Fruit fly (Drosophila melanogaster) whole organism, embryonic: Measurements from ENCODE around the gene Aprt.

Experiments
- Bgb ChIP-seq: fragments of 200-800 bp; sonication (Bioruptor generic); IDR thresholded peaks from 2 replicates; pipeline ENCODE4 v1.3.6; 2022; ENCODE audit warnings: missing biosample characterization, missing genetic modification characterization; ENCODE audit not compliant: partially characterized antibody
- CG10274 ChIP-seq: fragments of 200-800 bp; sonication (Bioruptor generic); optimal IDR thresholded peaks from 3 replicates; lab custom pipeline; 2017; ENCODE audit warnings: missing biosample characterization, mild to moderate bottlenecking, missing genetic modification characterization
- CG10959 ChIP-seq: fragments of 200-800 bp; sonication (Bioruptor generic); IDR thresholded peaks from 2 replicates; pipeline ENCODE4 v1.3.6; 2022; ENCODE audit warnings: missing biosample characterization, missing genetic modification characterization
- CG12104 ChIP-seq: fragments of 200-800 bp; sonication (Bioruptor generic); optimal IDR thresholded peaks from 3 replicates; lab custom pipeline; 2016; ENCODE audit warnings: missing biosample characterization, missing genetic modification characterization
- CG18476 ChIP-seq: fragments of 200-800 bp; sonication (Bioruptor generic); optimal IDR thresholded peaks from 2 replicates; lab custom pipeline; 2016; ENCODE audit warnings: missing biosample characterization, mild to moderate bottlenecking, missing genetic modification characterization
- CG2875 ChIP-seq: fragments of 200-800 bp; sonication (Bioruptor generic); optimal IDR thresholded peaks from 2 replicates; lab custom pipeline; 2017; ENCODE audit warnings: missing biosample characterization, mild to moderate bottlenecking, missing genetic modification characterization, missing genetic modification reagents
- CG34422 ChIP-seq: fragments of 200-800 bp; sonication (Bioruptor generic); IDR thresholded peaks from 3 replicates; pipeline ENCODE4 v1.3.6; 2022; ENCODE audit warnings: missing biosample characterization, missing genetic modification characterization
- CG7786 ChIP-seq: fragments of 200-800 bp; sonication (Bioruptor generic); optimal IDR thresholded peaks from 2 replicates; lab custom pipeline; 2016; ENCODE audit warnings: missing biosample characterization, missing genetic modification characterization
- Chrac-16 ChIP-seq: fragments of 200-800 bp; sonication (Bioruptor generic); optimal IDR thresholded peaks from 3 replicates; lab custom pipeline; 2016; ENCODE audit warnings: missing biosample characterization, missing genetic modification characterization
- D ChIP-seq, 2 experiments: fragments of 200-800 bp in 1 of 2; fragments of >200 bp in 1 of 2; sonication (Bioruptor generic) in 1 of 2; optimal IDR thresholded peaks; 2 replicates in 1 of 2; 3 replicates in 1 of 2; lab custom pipeline; 2017; ENCODE audit warnings: mild to moderate bottlenecking in 1 of 2, missing biosample characterization in 1 of 2, missing genetic modification characterization in 1 of 2, missing genetic modification reagents in 1 of 2
- Deaf1 ChIP-seq: fragments of 200-800 bp; optimal IDR thresholded peaks from 3 replicates; lab custom pipeline; 2019; ENCODE audit warnings: missing biosample characterization, mild to moderate bottlenecking, missing genetic modification characterization, moderate library complexity
- Drgx ChIP-seq: fragments of 200-800 bp; sonication (Bioruptor generic); IDR thresholded peaks from 2 replicates; pipeline ENCODE4 v1.3.6; 2022; ENCODE audit warnings: missing biosample characterization, missing genetic modification characterization
- Hr78 ChIP-seq, 2 experiments: fragments of 200-800 bp in 1 of 2; fragments of >200 bp in 1 of 2; sonication (Bioruptor generic) in 1 of 2; optimal IDR thresholded peaks; 2 replicates each; lab custom pipeline; 2017 to 2019; ENCODE audit warnings: missing biosample characterization in 2 of 2, missing genetic modification characterization in 2 of 2, mild to moderate bottlenecking in 1 of 2, moderate library complexity in 1 of 2
- Mes4 ChIP-seq: fragments of 200-800 bp; sonication (Bioruptor generic); optimal IDR thresholded peaks from 2 replicates; lab custom pipeline; 2016; ENCODE audit warnings: missing biosample characterization, missing genetic modification characterization
- PHDP ChIP-seq: fragments of 200-800 bp; sonication (Bioruptor generic); optimal IDR thresholded peaks from 3 replicates; lab custom pipeline; 2018; ENCODE audit warnings: missing biosample characterization, mild to moderate bottlenecking, missing genetic modification characterization, moderate library complexity
- Sry-δ ChIP-seq: fragments of 200-800 bp; sonication (Bioruptor generic); optimal IDR thresholded peaks from 2 replicates; lab custom pipeline; 2016; ENCODE audit warnings: missing biosample characterization, missing genetic modification characterization
- bab2 ChIP-seq: fragments of 200-800 bp; sonication (Bioruptor generic); optimal IDR thresholded peaks from 2 replicates; lab custom pipeline; 2016; ENCODE audit warnings: missing biosample characterization, missing genetic modification characterization
- dan ChIP-seq: fragments of 200-800 bp; sonication (Bioruptor generic); IDR thresholded peaks from 2 replicates; pipeline ENCODE4 v1.3.6; 2022; ENCODE audit warnings: missing biosample characterization, missing genetic modification characterization
- lbe ChIP-seq: fragments of 200-800 bp; sonication (Bioruptor generic); optimal IDR thresholded peaks from 2 replicates; lab custom pipeline; 2016; ENCODE audit warnings: missing biosample characterization, mild to moderate bottlenecking, missing genetic modification characterization
- lilli ChIP-seq: fragments of 200-800 bp; sonication (Bioruptor generic); optimal IDR thresholded peaks from 3 replicates; lab custom pipeline; 2016; ENCODE audit warnings: missing biosample characterization, missing genetic modification characterization
- mirr ChIP-seq: fragments of 200-800 bp; sonication (Bioruptor generic); optimal IDR thresholded peaks from 3 replicates; lab custom pipeline; 2018; ENCODE audit warnings: missing biosample characterization, mild to moderate bottlenecking, missing genetic modification characterization
- onecut ChIP-seq: fragments of 200-800 bp; sonication (Bioruptor generic); IDR thresholded peaks from 2 replicates; pipeline ENCODE4 v1.3.6; 2022; ENCODE audit warnings: missing biosample characterization, missing genetic modification characterization
- org-1 ChIP-seq: fragments of 200-800 bp; sonication (Bioruptor generic); optimal IDR thresholded peaks from 2 replicates; lab custom pipeline; 2017; ENCODE audit warnings: missing biosample characterization, missing genetic modification characterization
- prd ChIP-seq, 3 experiments: fragments of >200 bp in 2 of 3; fragments of 200-800 bp in 1 of 3; sonication (Bioruptor generic) in 1 of 3; optimal IDR thresholded peaks in 2 of 3; IDR thresholded peaks in 1 of 3; 2 replicates in 2 of 3; 3 replicates in 1 of 3; pipeline versions ENCODE4 v1.3.6 to Lab custom; 2017 to 2022; ENCODE audit warnings: missing biosample characterization in 1 of 3, missing genetic modification characterization in 1 of 3
- psq ChIP-seq: fragments of 200-800 bp; sonication (Bioruptor generic); optimal IDR thresholded peaks from 2 replicates; lab custom pipeline; 2017; ENCODE audit warnings: missing biosample characterization, missing genetic modification characterization
- slbo ChIP-seq: fragments of 200-800 bp; sonication (Bioruptor generic); IDR thresholded peaks from 2 replicates; pipeline ENCODE4 v1.3.6; 2022; ENCODE audit warnings: missing biosample characterization, missing genetic modification characterization
- slou ChIP-seq: fragments of 200-800 bp; sonication (Bioruptor generic); optimal IDR thresholded peaks from 3 replicates; lab custom pipeline; 2016; ENCODE audit warnings: missing biosample characterization, missing genetic modification characterization
- stc ChIP-seq: fragments of 200-800 bp; sonication (Bioruptor generic); IDR thresholded peaks from 2 replicates; pipeline ENCODE4 v1.3.6; 2022; ENCODE audit warnings: missing biosample characterization, missing genetic modification characterization
- trem ChIP-seq: fragments of 200-800 bp; optimal IDR thresholded peaks from 3 replicates; lab custom pipeline; 2019; ENCODE audit warnings: missing biosample characterization, mild to moderate bottlenecking, missing genetic modification characterization, moderate library complexity
- usp ChIP-seq: fragments of >200 bp; optimal IDR thresholded peaks from 2 replicates; lab custom pipeline; 2017; ENCODE audit warnings: missing biosample characterization, missing genetic modification characterization

Gene Aprt

dm6 chr3L:1856467-1857350 is 28.1 kb downstream of the Aprt start, which contains the start of gene CG12024 (continued):
- peak; percentile 73 for TF ChIP-seq PHDP (tag; lab: Kevin White, UChicago)
- TF ChIP-seq CG2875 (GFP tag; lab: Kevin White, UChicago), result peak; percentile 12
- no peak for TF ChIP-seq D (optimal IDR thresholded peaks at IDR 0.05; lab: Kevin White, UChicago)
- peak; percentile 39 for TF ChIP-seq D (GFP tag; optimal IDR thresholded peaks at IDR 0.05; lab: Kevin White, UChicago)
- TF ChIP-seq CG18476 (GFP tag; lab: Kevin White, UChicago), result peak; percentile 47
- peak; percentile 71 for TF ChIP-seq Sry-δ (GFP tag; lab: Kevin White, UChicago)
- peak; percentile 86 for TF ChIP-seq lilli (GFP tag; lab: Kevin White, UChicago)
- no peak for TF ChIP-seq org-1 (GFP tag; lab: Kevin White, UChicago)
- no peak for TF ChIP-seq stc
- TF ChIP-seq Mes4 (GFP tag; lab: Kevin White, UChicago), result peak; percentile 45
- TF ChIP-seq CG7786 (GFP tag; lab: Kevin White, UChicago), result peak; percentile 80
- TF ChIP-seq dan (GFP tag; lab: Robert Waterston, UW), result no peak
- TF ChIP-seq CG10959 (GFP tag; lab: Robert Waterston, UW), result no peak
- peak; percentile 64; the same call in 2 of the 3 replicates for TF ChIP-seq CG34422 (GFP tag; lab: Robert Waterston, UW)
- no peak for TF ChIP-seq usp (GFP tag; lab: Kevin White, UChicago)
- TF ChIP-seq slou, result peak; percentile 62
- peak; percentile 83 for TF ChIP-seq Chrac-16

- TF ChIP-seq CG10274 (GFP tag; lab: Kevin White, UChicago) (peak; percentile 21), bab2 (GFP tag; lab: Kevin White, UChicago) (no peak), Hr78 (GFP tag; optimal IDR thresholded peaks at IDR 0.05; lab: Kevin White, UChicago) (peak in 1 of 2 experiments; percentile 35)
Measured at dm6 chr3L:1855491-1855890, 29.3 kb downstream of the Aprt start, which contains the start of gene CNMa. Gene CNMa (minus strand): TSS chr3L:1855591.

dm6 chr3L:1853277-1853676 is 31.5 kb downstream of the Aprt start:
- TF ChIP-seq onecut (GFP tag; lab: Robert Waterston, UW) (no peak), CG12104 (GFP tag; lab: Kevin White, UChicago) (no peak), trem (tag; lab: Kevin White, UChicago) (no peak)

- TF ChIP-seq psq (no peak), Bgb (GFP tag; lab: Robert Waterston, UW) (peak; percentile 18; the same call in 1 of the 2 replicates)
Measured at dm6 chr3L:1850498-1850897, 34.3 kb downstream of the Aprt start.

DNA sequence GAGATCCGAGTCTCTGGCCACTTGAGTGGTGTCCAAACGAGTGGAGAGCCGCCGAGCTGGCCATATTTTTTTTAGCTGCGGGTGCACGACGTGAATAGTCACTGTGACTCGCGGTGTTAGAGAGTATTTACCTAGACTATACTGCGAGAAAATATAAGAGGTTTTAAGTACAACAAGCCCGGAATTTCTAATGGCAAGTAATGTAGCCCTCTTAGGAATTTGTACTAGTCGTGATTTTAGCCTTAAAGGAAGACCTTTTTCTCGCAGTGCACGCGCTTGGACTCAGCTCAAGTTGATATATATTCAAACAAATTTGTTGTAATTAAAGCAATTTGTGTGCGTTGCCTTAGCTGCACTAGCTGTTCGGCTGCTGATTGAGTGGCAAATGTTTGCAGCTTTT is 40.2 kb downstream of the Aprt start:
- TF ChIP-seq Drgx (peak; percentile 86), prd (optimal IDR thresholded peaks at IDR 0.05; lab: Kevin White, UChicago) (no peak), prd (GFP tag; IDR thresholded peaks at IDR 0.05; lab: Robert Waterston, UW) (0 out of 3 replicates have a peak, but pooled peaks have one; percentile 8), lbe (GFP tag; lab: Kevin White, UChicago) (no peak), slbo (GFP tag; lab: Robert Waterston, UW) (0 out of 2 replicates have a peak, but pooled peaks have one; percentile 14)

DNA sequence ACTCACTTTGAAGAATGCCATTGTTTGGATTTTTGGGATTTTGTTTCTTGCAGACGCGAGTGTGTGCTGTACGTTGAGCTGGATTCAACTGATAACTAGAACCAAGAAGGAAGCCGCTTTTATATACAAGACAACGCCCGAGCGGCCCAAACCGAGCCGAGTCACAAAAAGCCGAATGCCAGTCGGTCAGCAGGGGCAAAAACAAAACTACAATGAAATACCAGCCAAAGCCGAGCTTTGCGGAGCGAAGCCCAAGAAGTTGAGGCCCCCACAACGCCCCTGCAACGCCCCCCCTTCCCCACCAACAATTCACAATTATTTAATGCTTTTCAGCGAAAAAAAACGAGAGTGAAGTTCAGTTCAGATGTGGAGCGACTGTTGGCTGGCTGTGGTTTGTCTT is 42.8 kb downstream of the Aprt start, which contains the start of gene Cpr62Bc:
TSS of gene Cpr62Bc (minus strand) at position 101 of the 400 bp plus-strand sequence.
- peak; percentile 80 for TF ChIP-seq Deaf1 (tag; lab: Kevin White, UChicago)
- TF ChIP-seq mirr (GFP tag; lab: Kevin White, UChicago), result no peak
